Fruit fly (Drosophila melanogaster): ENCODE measurements around the gene CG7083.

Gene CG7083

DNA sequence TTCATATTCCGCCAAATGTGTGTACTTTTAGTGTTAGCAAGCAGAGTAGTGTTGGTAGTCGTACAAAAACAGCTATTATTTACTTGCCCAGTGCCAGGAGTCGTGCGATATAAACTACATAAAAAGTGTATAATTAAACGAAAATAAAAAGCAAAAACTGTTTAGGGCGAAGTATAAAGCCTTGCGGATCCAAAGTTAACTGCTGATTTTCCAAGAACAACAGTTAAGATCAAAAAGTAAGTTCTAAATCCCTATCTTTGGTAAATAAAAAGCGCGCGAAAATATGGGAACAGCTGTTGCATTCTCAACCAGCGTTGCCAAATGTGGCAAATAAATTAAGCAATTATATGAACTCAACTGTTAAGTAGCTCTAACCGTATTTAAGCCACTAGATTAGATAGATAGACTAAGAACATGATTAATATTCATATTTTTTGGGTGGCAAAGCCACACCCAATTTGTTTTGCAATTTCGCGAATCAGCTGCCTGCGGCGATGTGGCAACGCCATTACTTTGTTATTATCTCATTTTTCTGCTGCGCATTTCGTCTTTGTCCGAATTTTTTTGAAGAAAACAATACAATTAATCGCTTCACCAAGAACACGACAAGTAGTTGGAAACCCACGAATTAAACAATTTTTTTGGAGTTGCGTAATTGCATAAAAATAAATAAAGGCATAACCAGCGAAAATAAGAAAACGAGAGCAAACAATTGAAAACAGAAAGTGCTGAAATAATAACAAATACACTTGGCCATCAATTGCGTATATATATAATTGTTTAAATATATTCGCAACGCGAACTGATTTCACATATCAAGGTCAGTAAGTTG lies at the start of gene CG7083, which contains the start of gene Prim1:
Gene CG7083, plus strand, starts transcription at position 522 of the 832 bp plus-strand sequence.
Gene Prim1, plus strand, starts transcription at position 51 of the 832 bp plus-strand sequence.
- TF ChIP-seq Myc (optimal IDR thresholded peaks at IDR 0.05) (no peak), h (optimal IDR thresholded peaks at IDR 0.05) (no peak), psq (optimal IDR thresholded peaks at IDR 0.05) (no peak), ttk (optimal IDR thresholded peaks at IDR 0.05) (no peak), insv (optimal IDR thresholded peaks at IDR 0.05) (no peak), Sin3A (optimal IDR thresholded peaks at IDR 0.05) (no peak)

- TF ChIP-seq psq (optimal IDR thresholded peaks at IDR 0.05) (no peak), Sin3A (optimal IDR thresholded peaks at IDR 0.05) (no peak), ttk (optimal IDR thresholded peaks at IDR 0.05) (no peak), insv (optimal IDR thresholded peaks at IDR 0.05) (no peak), Myc (optimal IDR thresholded peaks at IDR 0.05) (no peak), h (optimal IDR thresholded peaks at IDR 0.05) (no peak)
These were observed 45.4 kb upstream of the CG7083 start, which contains the start of gene CG7201 for dm6 chr3L:8295227-8295626. Gene CG7201, minus strand, starts transcription at chr3L:8295327.

DNA sequence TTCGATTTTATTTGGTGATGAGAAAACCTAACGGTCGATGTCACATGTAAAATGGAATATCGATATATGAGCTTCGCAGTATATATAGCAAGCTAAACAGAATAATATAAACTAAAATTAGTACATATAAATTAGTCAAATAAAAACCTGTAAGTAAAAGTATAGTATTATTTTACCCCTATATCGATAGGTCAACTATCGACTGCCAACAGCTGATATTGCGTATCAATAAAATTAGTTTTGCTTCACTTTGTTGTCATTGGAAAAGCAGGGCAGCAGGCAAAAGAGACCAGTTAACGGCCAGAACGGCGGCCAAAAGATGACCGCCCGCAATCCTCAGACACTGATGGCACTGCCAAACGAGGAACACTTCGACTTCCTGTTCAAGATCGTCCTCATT lies 43.6 kb upstream of the CG7083 start, which contains the start of gene Rab19:
Gene Rab19, plus strand, starts transcription at position 78 of the 400 bp plus-strand sequence.
- no peak for TF ChIP-seq h (optimal IDR thresholded peaks at IDR 0.05)
- no peak for TF ChIP-seq ttk (optimal IDR thresholded peaks at IDR 0.05)

DNA sequence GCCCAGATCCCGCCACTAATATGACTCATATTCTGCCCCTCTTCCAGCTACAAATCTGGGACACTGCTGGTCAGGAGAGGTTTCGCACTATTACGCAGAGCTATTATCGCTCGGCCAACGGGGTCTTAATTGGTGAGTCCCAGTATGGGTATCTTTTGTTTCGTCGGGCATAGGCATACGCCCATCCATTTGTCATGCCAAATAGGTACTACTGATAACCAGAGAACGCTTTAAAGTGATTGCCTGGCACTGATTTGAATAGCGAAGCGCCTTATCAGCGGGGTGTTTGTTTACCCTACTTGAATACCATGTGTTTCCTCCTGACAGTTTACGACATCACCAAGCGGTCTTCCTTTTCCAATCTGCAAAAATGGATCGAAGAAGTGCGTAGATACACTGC lies 43.1 kb upstream of the CG7083 start:
- TF ChIP-seq ttk (optimal IDR thresholded peaks at IDR 0.05) = no peak
- no peak for TF ChIP-seq Myc (optimal IDR thresholded peaks at IDR 0.05)
- no peak for TF ChIP-seq Sin3A (optimal IDR thresholded peaks at IDR 0.05)
- TF ChIP-seq h (optimal IDR thresholded peaks at IDR 0.05) = no peak
- no peak for TF ChIP-seq insv (optimal IDR thresholded peaks at IDR 0.05)
- no peak for TF ChIP-seq psq (optimal IDR thresholded peaks at IDR 0.05)

- no peak for TF ChIP-seq Sin3A (optimal IDR thresholded peaks at IDR 0.05)
- no peak for TF ChIP-seq Myc (optimal IDR thresholded peaks at IDR 0.05)
- TF ChIP-seq insv (optimal IDR thresholded peaks at IDR 0.05) = no peak
- TF ChIP-seq ttk (optimal IDR thresholded peaks at IDR 0.05) = no peak
- no peak for TF ChIP-seq psq (optimal IDR thresholded peaks at IDR 0.05)
- no peak for TF ChIP-seq h (optimal IDR thresholded peaks at IDR 0.05)
These were observed 41.1 kb upstream of the CG7083 start, which contains the start of the genes Arl5 and CG13671 for dm6 chr3L:8299224-8300130. Gene Arl5, minus strand, starts transcription at chr3L:8299839. Gene CG13671, plus strand, starts transcription at chr3L:8300064.

DNA sequence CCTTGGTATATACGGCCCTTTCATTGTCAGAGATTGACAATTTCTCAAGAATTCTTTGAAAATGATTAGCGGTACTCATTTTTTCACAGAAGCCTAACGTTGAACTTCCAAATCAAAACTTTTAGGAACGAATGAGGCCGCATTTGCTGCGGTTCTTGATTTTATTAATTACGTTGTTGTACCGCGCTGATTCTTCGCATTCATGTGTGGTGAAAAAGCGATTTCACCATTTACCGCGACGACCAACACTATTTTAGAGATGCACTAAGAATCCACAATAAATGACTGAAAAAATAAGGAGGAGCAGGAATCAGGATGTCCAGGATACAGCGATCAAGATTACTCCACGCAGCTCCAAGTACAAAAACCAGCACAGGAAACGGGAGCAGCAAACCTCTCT lies 36.7 kb upstream of the CG7083 start, which contains the start of the genes CG7194 and Sbp2:
Gene CG7194, minus strand, starts transcription at position 148 of the 400 bp plus-strand sequence.
Gene Sbp2, plus strand, starts transcription at position 246 of the 400 bp plus-strand sequence.
- TF ChIP-seq Myc (optimal IDR thresholded peaks at IDR 0.05) = no peak
- no peak for TF ChIP-seq h (optimal IDR thresholded peaks at IDR 0.05)
- TF ChIP-seq insv (optimal IDR thresholded peaks at IDR 0.05) = no peak
- no peak for TF ChIP-seq Sin3A (optimal IDR thresholded peaks at IDR 0.05)
- TF ChIP-seq psq (optimal IDR thresholded peaks at IDR 0.05) = no peak
- TF ChIP-seq ttk (optimal IDR thresholded peaks at IDR 0.05) = no peak

DNA sequence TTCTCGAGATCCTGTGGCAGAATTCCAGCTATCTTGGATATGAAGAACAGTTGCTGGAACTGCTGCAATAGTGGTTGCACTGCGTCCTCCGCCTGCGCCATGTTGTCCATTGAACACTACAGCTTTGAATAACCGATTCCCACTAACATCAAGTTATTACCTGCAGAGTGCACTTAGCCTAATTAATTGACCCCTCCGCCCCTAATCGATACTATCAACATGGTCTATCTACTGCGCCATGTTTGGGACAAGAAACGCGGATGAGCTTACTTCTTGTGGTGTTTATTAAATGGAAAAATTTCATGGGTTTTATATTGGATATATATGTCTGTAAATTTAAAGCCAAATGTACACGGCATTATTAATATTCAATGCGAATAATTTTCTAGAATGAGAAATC lies 33.7 kb upstream of the CG7083 start, which contains the start of gene Gr66a:
Gene Gr66a, minus strand, starts transcription at position 101 of the 400 bp plus-strand sequence.
- TF ChIP-seq Myc (optimal IDR thresholded peaks at IDR 0.05) = no peak
- TF ChIP-seq h (optimal IDR thresholded peaks at IDR 0.05) = no peak
- TF ChIP-seq insv (optimal IDR thresholded peaks at IDR 0.05) = no peak
- no peak for TF ChIP-seq Sin3A (optimal IDR thresholded peaks at IDR 0.05)
- no peak for TF ChIP-seq ttk (optimal IDR thresholded peaks at IDR 0.05)
- no peak for TF ChIP-seq psq (optimal IDR thresholded peaks at IDR 0.05)

- TF ChIP-seq Sin3A (optimal IDR thresholded peaks at IDR 0.05) (no peak), insv (optimal IDR thresholded peaks at IDR 0.05) (no peak), ttk (optimal IDR thresholded peaks at IDR 0.05) (no peak), psq (optimal IDR thresholded peaks at IDR 0.05) (no peak), Myc (optimal IDR thresholded peaks at IDR 0.05) (no peak), h (optimal IDR thresholded peaks at IDR 0.05) (no peak)
These were observed 31.7 kb upstream of the CG7083 start, which contains the start of gene BI-1 for dm6 chr3L:8308891-8309352. Gene BI-1, minus strand, starts transcription at chr3L:8308941.

DNA sequence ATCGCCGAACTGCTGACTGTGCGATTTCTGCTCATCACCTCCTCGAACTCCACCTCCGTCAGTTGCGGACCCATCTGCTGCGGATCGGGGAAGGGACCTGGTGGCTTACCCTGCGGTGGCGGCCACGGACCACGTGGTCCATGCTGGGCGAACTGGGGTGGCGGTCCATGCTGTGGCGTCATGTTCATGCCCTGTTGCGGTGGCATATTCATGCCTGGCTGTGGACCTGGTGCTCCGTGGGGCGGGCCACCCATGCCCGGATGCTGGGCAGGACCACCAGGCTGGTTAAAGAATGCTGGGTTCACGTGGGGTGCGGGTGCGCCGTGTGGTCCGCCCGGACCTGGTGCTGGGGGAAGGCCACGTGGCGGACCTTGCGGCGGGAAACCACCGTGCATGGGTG lies 28.3 kb upstream of the CG7083 start:
- TF ChIP-seq h (optimal IDR thresholded peaks at IDR 0.05) = no peak
- no peak for TF ChIP-seq psq (optimal IDR thresholded peaks at IDR 0.05)
- TF ChIP-seq Sin3A (optimal IDR thresholded peaks at IDR 0.05) = no peak
- no peak for TF ChIP-seq ttk (optimal IDR thresholded peaks at IDR 0.05)
- no peak for TF ChIP-seq Myc (optimal IDR thresholded peaks at IDR 0.05)
- TF ChIP-seq insv (optimal IDR thresholded peaks at IDR 0.05) = no peak

dm6 chr3L:8314788-8315140 lies 25.8 kb upstream of the CG7083 start:
- TF ChIP-seq Myc (optimal IDR thresholded peaks at IDR 0.05) (no peak), h (optimal IDR thresholded peaks at IDR 0.05) (no peak), psq (optimal IDR thresholded peaks at IDR 0.05) (no peak), ttk (optimal IDR thresholded peaks at IDR 0.05) (no peak), insv (optimal IDR thresholded peaks at IDR 0.05) (no peak), Sin3A (optimal IDR thresholded peaks at IDR 0.05) (no peak)

DNA sequence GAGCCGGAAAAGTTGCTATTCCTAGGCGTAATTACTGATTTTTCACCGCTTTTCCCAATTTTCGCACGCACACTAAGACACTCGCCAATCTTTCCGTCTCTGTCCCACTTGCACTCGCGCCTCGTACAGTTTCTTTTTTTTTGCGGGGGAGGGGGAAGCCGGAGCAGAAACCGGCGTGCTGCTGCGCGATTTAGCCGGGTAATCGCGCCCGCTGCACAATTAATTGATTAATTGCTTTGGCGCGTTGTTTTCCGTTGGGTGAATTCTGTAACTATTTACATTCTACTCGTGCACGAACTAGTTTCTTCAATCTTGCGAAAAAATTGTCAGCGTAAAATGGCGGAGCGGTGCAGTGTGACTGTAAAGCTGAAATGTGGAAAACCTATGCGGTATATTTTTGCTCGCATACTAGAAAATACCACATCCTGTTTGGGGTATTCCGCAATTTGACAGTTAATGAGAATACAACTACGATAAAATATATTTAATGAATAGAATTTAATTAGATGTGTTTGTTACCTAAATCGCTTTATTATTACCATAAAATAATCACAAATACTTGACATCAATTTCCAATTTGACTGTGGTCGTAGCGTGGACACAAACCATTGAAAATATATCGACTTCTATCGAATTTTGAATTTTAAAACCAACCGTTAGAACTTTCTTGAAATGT lies 25.3 kb upstream of the CG7083 start, which contains the start of gene Cpsf6:
Gene Cpsf6, minus strand, starts transcription at position 362 of the 676 bp plus-strand sequence.
- TF ChIP-seq Sin3A (optimal IDR thresholded peaks at IDR 0.05) = no peak
- no peak for TF ChIP-seq ttk (optimal IDR thresholded peaks at IDR 0.05)
- TF ChIP-seq psq (optimal IDR thresholded peaks at IDR 0.05) = no peak
- TF ChIP-seq Myc (optimal IDR thresholded peaks at IDR 0.05) = no peak
- TF ChIP-seq insv (optimal IDR thresholded peaks at IDR 0.05) = no peak
- no peak for TF ChIP-seq h (optimal IDR thresholded peaks at IDR 0.05)
